Fruit fly (Drosophila melanogaster): ENCODE measurements around the gene Gprk2.

dm6 chr3R:31393427-31393826 is 11.6 kb upstream of the Gprk2 start, which contains the start of gene CG31204:
- TF ChIP-seq Gug (GFP tag; IDR thresholded peaks at IDR 0.05) (no peak), Blimp-1 (GFP tag; optimal IDR thresholded peaks at IDR 0.05) (no peak), topi (GFP tag; optimal IDR thresholded peaks at IDR 0.05) (no peak), CG3919 (GFP tag; optimal IDR thresholded peaks at IDR 0.05) (no peak), CG6854 (GFP tag; optimal IDR thresholded peaks at IDR 0.05) (no peak), CG8119 (GFP tag; IDR thresholded peaks at IDR 0.05) (no peak), CG6163 (GFP tag; IDR thresholded peaks at IDR 0.05) (no peak)

Measured in whole organism, prepupa.